Fruit fly (Drosophila melanogaster) whole organism, embryonic: Measurements from ENCODE around the gene CG43293.
A peak's percentile ranks its signal among the peaks of the same experiment; 100 is the strongest.

Experiments
- ATbp ChIP-seq: fragments of 200-800 bp; sonication (Bioruptor generic); optimal IDR thresholded peaks from 2 replicates; lab custom pipeline; 2017; ENCODE audit warnings: missing biosample characterization, mild to moderate bottlenecking, missing genetic modification characterization, missing genetic modification reagents
- CG10209 ChIP-seq: fragments of 200-800 bp; sonication (Bioruptor generic); optimal IDR thresholded peaks from 3 replicates; lab custom pipeline; 2017; ENCODE audit warnings: missing biosample characterization, mild to moderate bottlenecking, missing genetic modification characterization, missing genetic modification reagents
- CG10267 ChIP-seq: fragments of 200-800 bp; sonication (Bioruptor generic); optimal IDR thresholded peaks from 2 replicates; lab custom pipeline; 2018; ENCODE audit warnings: missing biosample characterization, mild to moderate bottlenecking, missing genetic modification characterization, moderate library complexity
- CG10959 ChIP-seq: fragments of 200-800 bp; sonication (Bioruptor generic); IDR thresholded peaks from 2 replicates; pipeline ENCODE4 v1.3.6; 2022; ENCODE audit warnings: missing biosample characterization, missing genetic modification characterization
- CG10979 ChIP-seq: fragments of 200-800 bp; sonication (Bioruptor generic); optimal IDR thresholded peaks from 2 replicates; lab custom pipeline; 2018; ENCODE audit warnings: missing biosample characterization, mild to moderate bottlenecking, missing genetic modification characterization, moderate library complexity
- CG11093 ChIP-seq: fragments of 200-800 bp; sonication (Bioruptor generic); IDR thresholded peaks from 3 replicates; pipeline ENCODE4 v1.3.6; 2022; ENCODE audit warnings: missing biosample characterization, missing genetic modification characterization
- CG1647 ChIP-seq: fragments of 200-800 bp; sonication (Bioruptor generic); optimal IDR thresholded peaks from 3 replicates; lab custom pipeline; 2016; ENCODE audit warnings: missing biosample characterization, missing genetic modification characterization
- CG17385 ChIP-seq: fragments of 200-800 bp; sonication (Bioruptor generic); optimal IDR thresholded peaks from 3 replicates; lab custom pipeline; 2018; ENCODE audit warnings: missing biosample characterization, mild to moderate bottlenecking, missing genetic modification characterization
- CG17829 ChIP-seq: fragments of 200-800 bp; optimal IDR thresholded peaks from 2 replicates; lab custom pipeline; 2019; ENCODE audit warnings: missing biosample characterization, mild to moderate bottlenecking, missing genetic modification characterization, moderate library complexity
- CG31365 ChIP-seq: fragments of 200-800 bp; sonication (Bioruptor generic); optimal IDR thresholded peaks from 2 replicates; lab custom pipeline; 2018; ENCODE audit warnings: missing biosample characterization, mild to moderate bottlenecking, missing genetic modification characterization
- CG32767 ChIP-seq: fragments of 200-800 bp; sonication (Bioruptor generic); IDR thresholded peaks from 2 replicates; pipeline ENCODE4 v1.3.6; 2022; ENCODE audit warnings: missing biosample characterization, missing genetic modification characterization
- CG5245 ChIP-seq: fragments of 200-800 bp; sonication (Bioruptor generic); optimal IDR thresholded peaks from 3 replicates; lab custom pipeline; 2016; ENCODE audit warnings: missing biosample characterization, missing genetic modification characterization
- CG5953 ChIP-seq: fragments of 200-800 bp; sonication (Bioruptor generic); IDR thresholded peaks from 2 replicates; pipeline ENCODE4 v1.3.6; 2022; ENCODE audit warnings: missing biosample characterization, missing genetic modification characterization
- CG6272 ChIP-seq: fragments of 200-800 bp; sonication (Bioruptor generic); IDR thresholded peaks from 2 replicates; pipeline ENCODE4 v1.3.6; 2022; ENCODE audit warnings: missing biosample characterization, missing genetic modification characterization
- CG8281 ChIP-seq: fragments of 200-800 bp; sonication (Bioruptor generic); optimal IDR thresholded peaks from 2 replicates; lab custom pipeline; 2018; ENCODE audit warnings: missing biosample characterization, mild to moderate bottlenecking, missing genetic modification characterization, moderate library complexity
- CG8290 ChIP-seq, 3 experiments: fragments of 200-800 bp; sonication (Bioruptor generic); optimal IDR thresholded peaks; 2 replicates each; lab custom pipeline; 2016 to 2019; ENCODE audit warnings: missing biosample characterization in 3 of 3, missing genetic modification characterization in 3 of 3, mild to moderate bottlenecking in 2 of 3, moderate library complexity in 1 of 3
- CG9437 ChIP-seq: fragments of 200-800 bp; sonication (Bioruptor generic); optimal IDR thresholded peaks from 2 replicates; lab custom pipeline; 2018; ENCODE audit warnings: missing biosample characterization, mild to moderate bottlenecking, missing genetic modification characterization
- CG9817 ChIP-seq: fragments of 200-800 bp; sonication (Bioruptor generic); optimal IDR thresholded peaks from 2 replicates; lab custom pipeline; 2018; ENCODE audit warnings: missing biosample characterization, mild to moderate bottlenecking, missing genetic modification characterization, moderate library complexity
- D19A ChIP-seq: fragments of 200-800 bp; optimal IDR thresholded peaks from 3 replicates; lab custom pipeline; 2019; ENCODE audit warnings: missing biosample characterization, mild to moderate bottlenecking, missing genetic modification characterization, moderate library complexity
- Ets97D ChIP-seq: fragments of 200-800 bp; sonication (Bioruptor generic); optimal IDR thresholded peaks from 3 replicates; lab custom pipeline; 2016; ENCODE audit warnings: missing biosample characterization, missing genetic modification characterization
- Gsc ChIP-seq: fragments of 200-800 bp; sonication (Bioruptor generic); IDR thresholded peaks from 2 replicates; pipeline ENCODE4 v1.3.6; 2022; ENCODE audit warnings: missing biosample characterization, missing genetic modification characterization
- Hr3 ChIP-seq: fragments of 200-800 bp; sonication (Bioruptor generic); optimal IDR thresholded peaks from 3 replicates; lab custom pipeline; 2016; ENCODE audit warnings: missing biosample characterization, missing genetic modification characterization
- Hr39 ChIP-seq: fragments of >200 bp; optimal IDR thresholded peaks from 2 replicates; lab custom pipeline; 2017
- Hr78 ChIP-seq, 2 experiments: fragments of 200-800 bp in 1 of 2; fragments of >200 bp in 1 of 2; sonication (Bioruptor generic) in 1 of 2; optimal IDR thresholded peaks; 2 replicates each; lab custom pipeline; 2017 to 2019; ENCODE audit warnings: missing biosample characterization in 2 of 2, missing genetic modification characterization in 2 of 2, mild to moderate bottlenecking in 1 of 2, moderate library complexity in 1 of 2
- Meics ChIP-seq: fragments of 200-800 bp; sonication (Bioruptor generic); optimal IDR thresholded peaks from 2 replicates; lab custom pipeline; 2017; ENCODE audit warnings: missing biosample characterization, mild to moderate bottlenecking, missing genetic modification characterization
- NFAT ChIP-seq: fragments of 200-800 bp; sonication (Bioruptor generic); IDR thresholded peaks from 2 replicates; pipeline ENCODE4 v1.3.6; 2022; ENCODE audit warnings: missing biosample characterization, missing genetic modification characterization
- Opbp ChIP-seq: fragments of 200-800 bp; sonication (Bioruptor generic); IDR thresholded peaks from 3 replicates; pipeline ENCODE4 v1.3.6; 2022; ENCODE audit warnings: missing biosample characterization, missing genetic modification characterization; ENCODE audit not compliant: partially characterized antibody
- Ssrp ChIP-seq: fragments of 200-800 bp; sonication (Bioruptor generic); optimal IDR thresholded peaks from 2 replicates; lab custom pipeline; 2018; ENCODE audit warnings: missing biosample characterization, mild to moderate bottlenecking, missing genetic modification characterization, moderate library complexity
- Stat92E ChIP-seq, 3 experiments: fragments of >200 bp in 2 of 3; fragments of 200-800 bp in 1 of 3; sonication (Bioruptor generic) in 1 of 3; optimal IDR thresholded peaks; 2 replicates each; lab custom pipeline; 2017 to 2019; ENCODE audit warnings: missing biosample characterization in 3 of 3, missing genetic modification characterization in 3 of 3, mild to moderate bottlenecking in 1 of 3, moderate library complexity in 1 of 3
- TFAM ChIP-seq: fragments of 200-800 bp; sonication (Bioruptor generic); optimal IDR thresholded peaks from 2 replicates; lab custom pipeline; 2017; ENCODE audit warnings: missing biosample characterization, missing genetic modification characterization, inconsistent platforms
- Xbp1 ChIP-seq: fragments of 200-800 bp; sonication (Bioruptor generic); optimal IDR thresholded peaks from 3 replicates; lab custom pipeline; 2016; ENCODE audit warnings: missing biosample characterization, mild to moderate bottlenecking, missing genetic modification characterization
- cato ChIP-seq: fragments of 200-800 bp; sonication (Bioruptor generic); optimal IDR thresholded peaks from 2 replicates; lab custom pipeline; 2016; ENCODE audit warnings: missing biosample characterization, missing genetic modification characterization, borderline replicate concordance
- crp ChIP-seq, 2 experiments: fragments of 200-800 bp; sonication (Bioruptor generic); optimal IDR thresholded peaks; 2 replicates in 1 of 2; 3 replicates in 1 of 2; lab custom pipeline; 2017; ENCODE audit warnings: missing biosample characterization in 2 of 2, missing genetic modification characterization in 2 of 2, mild to moderate bottlenecking in 1 of 2, moderate library complexity in 1 of 2
- dati ChIP-seq: fragments of 200-800 bp; sonication (Bioruptor generic); IDR thresholded peaks from 2 replicates; pipeline ENCODE4 v1.3.6; 2022; ENCODE audit warnings: missing biosample characterization, missing genetic modification characterization
- dmrt99B ChIP-seq: fragments of 200-800 bp; sonication (Bioruptor generic); optimal IDR thresholded peaks from 2 replicates; lab custom pipeline; 2018; ENCODE audit warnings: missing biosample characterization, mild to moderate bottlenecking, missing genetic modification characterization, moderate library complexity
- ems ChIP-seq: fragments of 200-800 bp; sonication (Bioruptor generic); optimal IDR thresholded peaks from 3 replicates; lab custom pipeline; 2016; ENCODE audit warnings: missing biosample characterization, missing genetic modification characterization
- ftz-f1 ChIP-seq: fragments of 200-800 bp; sonication (Bioruptor generic); optimal IDR thresholded peaks from 2 replicates; lab custom pipeline; 2016; ENCODE audit warnings: missing biosample characterization, missing genetic modification characterization
- gem ChIP-seq: fragments of 200-800 bp; sonication (Bioruptor generic); optimal IDR thresholded peaks from 2 replicates; lab custom pipeline; 2019; ENCODE audit warnings: missing biosample characterization, mild to moderate bottlenecking, missing genetic modification characterization, moderate library complexity
- grau ChIP-seq: fragments of 200-800 bp; optimal IDR thresholded peaks from 3 replicates; lab custom pipeline; 2019; ENCODE audit warnings: missing biosample characterization, mild to moderate bottlenecking, missing genetic modification characterization, moderate library complexity
- jigr1 ChIP-seq: fragments of 200-800 bp; sonication (Bioruptor generic); IDR thresholded peaks from 3 replicates; pipeline ENCODE4 v1.3.6; 2022; ENCODE audit warnings: missing biosample characterization, missing genetic modification characterization
- jing ChIP-seq: fragments of 200-800 bp; sonication (Bioruptor generic); optimal IDR thresholded peaks from 2 replicates; lab custom pipeline; 2018; ENCODE audit warnings: missing biosample characterization, mild to moderate bottlenecking, missing genetic modification characterization
- pan ChIP-seq, 4 experiments: fragments of >200 bp in 3 of 4; fragments of 200-800 bp in 1 of 4; sonication (Bioruptor generic) in 1 of 4; optimal IDR thresholded peaks in 3 of 4; IDR thresholded peaks in 1 of 4; 2 replicates each; pipeline versions ENCODE4 v1.3.6 to Lab custom; 2017 to 2022; ENCODE audit warnings: missing biosample characterization in 2 of 4, missing genetic modification characterization in 2 of 4, mixed read lengths in 1 of 4
- pros ChIP-seq: fragments of 200-800 bp; sonication (Bioruptor generic); optimal IDR thresholded peaks from 3 replicates; lab custom pipeline; 2019; ENCODE audit warnings: missing biosample characterization, mild to moderate bottlenecking, missing genetic modification characterization, moderate library complexity
- salm ChIP-seq: fragments of 200-800 bp; sonication (Bioruptor generic); optimal IDR thresholded peaks from 2 replicates; lab custom pipeline; 2018; ENCODE audit warnings: missing biosample characterization, mild to moderate bottlenecking, missing genetic modification characterization
- sisA ChIP-seq: fragments of 200-800 bp; sonication (Bioruptor generic); IDR thresholded peaks from 2 replicates; pipeline ENCODE4 v1.3.6; 2022; ENCODE audit warnings: missing biosample characterization, missing genetic modification characterization
- stwl ChIP-seq: fragments of 200-800 bp; sonication (Bioruptor generic); optimal IDR thresholded peaks from 3 replicates; lab custom pipeline; 2018; ENCODE audit warnings: missing biosample characterization, mild to moderate bottlenecking, missing genetic modification characterization, moderate library complexity
- tna ChIP-seq: fragments of 200-800 bp; sonication (Bioruptor generic); IDR thresholded peaks from 2 replicates; pipeline ENCODE4 v1.3.6; 2022; ENCODE audit warnings: missing biosample characterization, missing genetic modification characterization; ENCODE audit not compliant: partially characterized antibody

The CG43293 gene

DNA sequence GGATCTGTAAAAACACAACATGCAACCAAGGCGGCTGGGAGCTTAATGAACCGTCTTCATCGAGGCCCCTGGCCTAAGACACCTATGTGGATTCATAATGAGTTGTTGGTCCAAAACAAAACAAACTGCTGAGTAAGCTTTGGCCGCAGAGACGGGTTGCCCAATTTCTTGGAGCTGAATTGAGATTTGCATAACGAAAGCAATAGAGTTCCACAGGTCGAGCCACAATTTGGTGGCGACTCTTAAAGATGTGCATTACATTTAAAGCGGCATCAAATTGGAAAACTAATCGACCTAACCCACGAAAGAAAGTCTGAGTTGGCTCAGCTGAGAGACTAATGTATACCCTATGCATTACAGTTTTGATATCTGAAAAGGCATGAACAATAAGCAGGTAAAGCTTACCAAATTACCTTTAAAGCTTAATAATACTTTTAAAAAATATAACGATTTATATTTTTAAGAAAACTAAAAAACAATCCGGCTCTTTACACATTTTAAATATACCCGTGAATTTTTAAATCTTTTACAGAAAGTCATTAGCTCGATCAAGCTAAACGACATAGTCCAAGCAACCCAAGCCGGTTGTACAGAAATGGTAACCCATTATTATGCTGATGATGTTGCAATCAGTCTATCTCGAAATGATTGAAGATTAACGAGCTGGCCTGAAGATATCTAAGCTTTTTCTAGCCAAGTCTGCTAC, 27.5 kb upstream of the CG43293 start, which contains the start of gene CG13297 (continued):
- TF ChIP-seq dmrt99B (tag; lab: Kevin White, UChicago) = peak; percentile 88
- no peak for TF ChIP-seq crp (GFP tag; optimal IDR thresholded peaks at IDR 0.05; lab: Kevin White, UChicago)
- TF ChIP-seq ems (GFP tag; lab: Kevin White, UChicago) = no peak
- peak; percentile 10 for TF ChIP-seq Hr3 (GFP tag; lab: Kevin White, UChicago)
- TF ChIP-seq TFAM = no peak
- TF ChIP-seq pros (GFP tag; lab: Kevin White, UChicago) = peak; percentile 86
- TF ChIP-seq CG11093 (GFP tag; lab: Robert Waterston, UW) = peak; percentile 62; the same call in 2 of the 3 replicates
- TF ChIP-seq tna (GFP tag; lab: Robert Waterston, UW) = no peak
- peak; percentile 38 for TF ChIP-seq CG9817 (tag; lab: Kevin White, UChicago)
- TF ChIP-seq gem (tag; lab: Kevin White, UChicago) = peak; percentile 74
- TF ChIP-seq CG5953 (GFP tag; lab: Robert Waterston, UW) = no peak
- peak; percentile 27 for TF ChIP-seq CG8281
- TF ChIP-seq CG31365 (tag; lab: Kevin White, UChicago) = no peak
- no peak for TF ChIP-seq Hr39 (lab: Kevin White, UChicago)
- TF ChIP-seq Xbp1 (GFP tag; lab: Kevin White, UChicago) = peak; percentile 44
- peak; percentile 54 for TF ChIP-seq ATbp (GFP tag; lab: Kevin White, UChicago)
- peak; percentile 57 for TF ChIP-seq grau (tag; lab: Kevin White, UChicago)
- TF ChIP-seq jing (GFP tag; lab: Kevin White, UChicago) = peak; percentile 38
- TF ChIP-seq Gsc = no peak
- TF ChIP-seq Ets97D (GFP tag; lab: Kevin White, UChicago) = no peak
- TF ChIP-seq ftz-f1 (GFP tag; lab: Kevin White, UChicago) = no peak
- no peak for TF ChIP-seq CG1647 (GFP tag; lab: Kevin White, UChicago)
- no peak for TF ChIP-seq CG8290 (GFP tag; optimal IDR thresholded peaks at IDR 0.05; lab: Kevin White, UChicago)
- no peak for TF ChIP-seq CG8290 (tag; optimal IDR thresholded peaks at IDR 0.05; lab: Kevin White, UChicago)
- peak; percentile 80 for TF ChIP-seq D19A (tag; lab: Kevin White, UChicago)
- peak; percentile 69; the same call in 1 of the 2 replicates for TF ChIP-seq CG32767
- TF ChIP-seq CG17829 (tag; lab: Kevin White, UChicago) = peak; percentile 61
- peak; percentile 33 for TF ChIP-seq CG10209 (GFP tag; lab: Kevin White, UChicago)
- TF ChIP-seq pan (optimal IDR thresholded peaks at IDR 0.05; lab: Kevin White, UChicago) = no peak
- peak in 1 of 2 experiments; percentile 74 for TF ChIP-seq pan (GFP tag; optimal IDR thresholded peaks at IDR 0.05 in 1 of 2, IDR thresholded peaks at IDR 0.05 in 1 of 2)
- TF ChIP-seq CG10267 (tag; lab: Kevin White, UChicago) = peak; percentile 50
- TF ChIP-seq Hr78 (GFP tag; optimal IDR thresholded peaks at IDR 0.05; lab: Kevin White, UChicago) = peak in 1 of 2 experiments; percentile 76
- peak; percentile 68 for TF ChIP-seq Ssrp
- TF ChIP-seq NFAT = no peak
- TF ChIP-seq CG6272 (GFP tag; lab: Robert Waterston, UW) = no peak
- peak; percentile 42 for TF ChIP-seq Meics (GFP tag; lab: Kevin White, UChicago)
- TF ChIP-seq sisA (GFP tag; lab: Robert Waterston, UW) = peak; percentile 55
- no peak for TF ChIP-seq stwl
- TF ChIP-seq Opbp (GFP tag; lab: Robert Waterston, UW) = no peak
- TF ChIP-seq CG10959 (GFP tag; lab: Robert Waterston, UW) = no peak
- peak; percentile 56 for TF ChIP-seq CG10979 (tag; lab: Kevin White, UChicago)
- TF ChIP-seq CG9437 (GFP tag; lab: Kevin White, UChicago) = peak; percentile 40
- peak; percentile 45; the same call in 1 of the 3 replicates for TF ChIP-seq jigr1 (GFP tag; lab: Robert Waterston, UW)
- peak; percentile 1 for TF ChIP-seq cato (GFP tag; lab: Kevin White, UChicago)
- no peak for TF ChIP-seq CG5245 (GFP tag; lab: Kevin White, UChicago)
- TF ChIP-seq dati (GFP tag; lab: Robert Waterston, UW) = no peak
- TF ChIP-seq CG17385 (GFP tag; lab: Kevin White, UChicago) = peak; percentile 20
- TF ChIP-seq salm = peak; percentile 18
- TF ChIP-seq Stat92E (GFP tag; optimal IDR thresholded peaks at IDR 0.05; lab: Kevin White, UChicago) = no peak
